Fruit fly (Drosophila melanogaster) S2 (cell line): ENCODE measurements around the gene Nup107.

Experiments used
- CG8478 ChIP-seq: fragments of >200 bp; optimal IDR thresholded peaks from 2 replicates; lab custom pipeline; 2018
- CTCF ChIP-seq, 2 experiments: fragments of >200 bp; optimal IDR thresholded peaks; 2 replicates each; lab custom pipeline; 2018

dm6 chr2L:10687794-10688185 is 48.1 kb downstream of the Nup107 start:
- TF ChIP-seq CG8478 (no peak), CTCF (optimal IDR thresholded peaks at IDR 0.05; lab: Kevin White, UChicago) (no peak)
